Worm (Caenorhabditis elegans) whole organism, early embryonic: Measurements from ENCODE around the gene W01B6.6.

Experiments
- B0310.2 ChIP-seq: sonication (generic microtip); optimal IDR thresholded peaks from 2 replicates; lab custom pipeline; 2016; ENCODE audit warnings: mild to moderate bottlenecking, missing genetic modification characterization, missing compliant biosample characterization
- F13C5.2 ChIP-seq: sonication (generic microtip); optimal IDR thresholded peaks from 2 replicates; lab custom pipeline; 2017; ENCODE audit warnings: mild to moderate bottlenecking, missing genetic modification characterization, inconsistent platforms, missing compliant biosample characterization
- aly-1 ChIP-seq: sonication (generic microtip); optimal IDR thresholded peaks from 2 replicates; lab custom pipeline; 2016; ENCODE audit warnings: missing genetic modification characterization, missing compliant biosample characterization
- ama-1 ChIP-seq: fragments of 150-350 bp; optimal IDR thresholded peaks from 2 replicates; lab custom pipeline; 2014
- ceh-13 ChIP-seq: fragments of 200-800 bp; sonication (Bioruptor generic); optimal IDR thresholded peaks from 2 replicates; lab custom pipeline; 2018; ENCODE audit warnings: mild to moderate bottlenecking, missing genetic modification characterization, missing compliant biosample characterization
- ceh-36 ChIP-seq: sonication (generic microtip); optimal IDR thresholded peaks from 2 replicates; lab custom pipeline; 2016; ENCODE audit warnings: missing genetic modification characterization, inconsistent platforms, missing compliant biosample characterization
- ets-7 ChIP-seq: sonication (generic microtip); optimal IDR thresholded peaks from 2 replicates; lab custom pipeline; 2016; ENCODE audit warnings: missing genotype, missing genetic modification characterization, missing compliant biosample characterization
- flt-1 ChIP-seq: fragments of 200-800 bp; sonication (Bioruptor generic); IDR thresholded peaks from 2 replicates; pipeline ENCODE4 v1.3.6; 2022; ENCODE audit warnings: missing genetic modification characterization, missing compliant biosample characterization
- hmbx-1 ChIP-seq: sonication (generic microtip); optimal IDR thresholded peaks from 2 replicates; lab custom pipeline; 2016; ENCODE audit warnings: mild to moderate bottlenecking, missing genetic modification characterization, missing compliant biosample characterization
- hmg-4 ChIP-seq: fragments of 200-800 bp; sonication (Bioruptor generic); optimal IDR thresholded peaks from 2 replicates; lab custom pipeline; 2018; ENCODE audit warnings: mild to moderate bottlenecking, missing genetic modification characterization, missing compliant biosample characterization
- hnd-1 ChIP-seq: sonication (generic microtip); optimal IDR thresholded peaks from 2 replicates; lab custom pipeline; 2016; ENCODE audit warnings: missing genetic modification characterization, missing compliant biosample characterization
- pes-1 ChIP-seq: fragments of 200-800 bp; sonication (Bioruptor generic); IDR thresholded peaks from 2 replicates; pipeline ENCODE4 v1.3.6; 2022; ENCODE audit warnings: missing genetic modification reagents, missing genetic modification characterization, missing compliant biosample characterization
- scrt-1 ChIP-seq: fragments of 200-800 bp; sonication (Bioruptor generic); IDR thresholded peaks from 2 replicates; pipeline ENCODE4 v1.3.6; 2022; ENCODE audit warnings: missing genetic modification characterization, missing compliant biosample characterization
- sea-1 ChIP-seq: fragments of 200-800 bp; sonication (Bioruptor generic); conservative IDR thresholded peaks from 2 replicates; pipeline ENCODE4 v1.3.6; 2022; ENCODE audit warnings: missing genetic modification characterization, missing compliant biosample characterization
- tbx-11 ChIP-seq: fragments of 200-800 bp; sonication (Bioruptor generic); IDR thresholded peaks from 2 replicates; pipeline ENCODE4 v1.3.6; 2022; ENCODE audit warnings: missing genetic modification characterization, missing compliant biosample characterization
- tbx-37 ChIP-seq: fragments of 200-800 bp; sonication (Bioruptor generic); conservative IDR thresholded peaks from 2 replicates; pipeline ENCODE4 v1.3.6; 2022; ENCODE audit warnings: missing genetic modification reagents, missing genetic modification characterization, missing compliant biosample characterization
- tra-4 ChIP-seq: sonication (generic microtip); optimal IDR thresholded peaks from 2 replicates; lab custom pipeline; 2017; ENCODE audit warnings: missing genetic modification characterization, missing compliant biosample characterization

The W01B6.6 gene

ce11 chrIV:10078003-10078402 is 2.9 kb upstream of the W01B6.6 start:
- TF ChIP-seq hmbx-1 (tag; lab: Kevin White, UChicago) (no peak), sea-1 (GFP tag; lab: Robert Waterston, UW) (no peak)

ce11 chrIV:10084323-10084959 is 3.5 kb downstream of the W01B6.6 start, which contains the start of gene W01B6.8:
Gene W01B6.8 (minus strand): TSS chrIV:10084373.
- TF ChIP-seq tbx-11 (GFP tag; lab: Robert Waterston, UW) (no peak), scrt-1 (GFP tag; lab: Robert Waterston, UW) (no peak), B0310.2 (tag; lab: Kevin White, UChicago) (no peak), ets-7 (tag; lab: Kevin White, UChicago) (no peak), aly-1 (tag; lab: Kevin White, UChicago) (no peak), sea-1 (GFP tag; lab: Robert Waterston, UW) (0 out of 2 replicates have a peak, but pooled peaks have one; percentile 56), tbx-37 (GFP tag; lab: Robert Waterston, UW) (no peak)

ce11 chrIV:10085401-10086187 is 4.7 kb downstream of the W01B6.6 start, which contains the start of the genes col-2 and ndc-80:
Gene col-2 (minus strand): TSS chrIV:10085451.
Gene ndc-80 (plus strand): TSS chrIV:10086137.
- TF ChIP-seq scrt-1 (GFP tag; lab: Robert Waterston, UW): no peak
- no peak for TF ChIP-seq hmbx-1 (tag; lab: Kevin White, UChicago)
- peak; percentile 48 for TF ChIP-seq F13C5.2 (tag; lab: Kevin White, UChicago)
- TF ChIP-seq hnd-1 (tag; lab: Kevin White, UChicago): no peak
- no peak for TF ChIP-seq ets-7 (tag; lab: Kevin White, UChicago)
- no peak for TF ChIP-seq ceh-36 (tag; lab: Kevin White, UChicago)
- TF ChIP-seq tra-4 (tag; lab: Kevin White, UChicago): no peak
- no peak for TF ChIP-seq hmg-4
- no peak for TF ChIP-seq flt-1

ce11 chrIV:10089777-10090176 is 8.9 kb downstream of the W01B6.6 start, which contains the start of gene ttr-39:
Gene ttr-39 (minus strand): TSS chrIV:10089877.
- no peak for TF ChIP-seq ceh-13 (GFP tag; lab: Kevin White, UChicago)

- TF ChIP-seq ets-7 (tag; lab: Kevin White, UChicago) (no peak), ama-1 (no peak), hmbx-1 (tag; lab: Kevin White, UChicago) (no peak)
These were observed 9.4 kb downstream of the W01B6.6 start, which contains the start of gene ttbk-5 for ce11 chrIV:10090358-10090757. Gene ttbk-5 (plus strand): TSS chrIV:10090658.

ce11 chrIV:10095171-10095570 is 14.3 kb downstream of the W01B6.6 start, which contains the start of the genes C04G2.5 and msp-36:
Gene C04G2.5 (minus strand): TSS chrIV:10095271.
Gene msp-36 (plus strand): TSS chrIV:10095433.
- TF ChIP-seq aly-1 (tag; lab: Kevin White, UChicago) (no peak), tbx-11 (GFP tag; lab: Robert Waterston, UW) (no peak), ets-7 (tag; lab: Kevin White, UChicago) (no peak), flt-1 (no peak), hmg-4 (no peak), ama-1 (no peak), F13C5.2 (tag; lab: Kevin White, UChicago) (no peak)

ce11 chrIV:10096881-10097280 is 16.0 kb downstream of the W01B6.6 start, which contains the start of gene dis-3:
Gene dis-3 (plus strand): TSS chrIV:10097202.
- no peak for TF ChIP-seq ceh-36 (tag; lab: Kevin White, UChicago)

- TF ChIP-seq tbx-37 (GFP tag; lab: Robert Waterston, UW) (no peak), ceh-13 (GFP tag; lab: Kevin White, UChicago) (no peak), ama-1 (no peak), aly-1 (tag; lab: Kevin White, UChicago) (no peak), hnd-1 (tag; lab: Kevin White, UChicago) (no peak), hmbx-1 (tag; lab: Kevin White, UChicago) (no peak), B0310.2 (tag; lab: Kevin White, UChicago) (no peak), flt-1 (no peak), F13C5.2 (tag; lab: Kevin White, UChicago) (no peak), hmg-4 (no peak), scrt-1 (GFP tag; lab: Robert Waterston, UW) (no peak), sea-1 (GFP tag; lab: Robert Waterston, UW) (no peak), ets-7 (tag; lab: Kevin White, UChicago) (no peak), ceh-36 (tag; lab: Kevin White, UChicago) (no peak), pes-1 (GFP tag; lab: Robert Waterston, UW) (no peak), tbx-11 (GFP tag; lab: Robert Waterston, UW) (no peak), tra-4 (tag; lab: Kevin White, UChicago) (no peak)
These were observed 29.5 kb downstream of the W01B6.6 start, which contains the start of gene egl-38 for ce11 chrIV:10110417-10110816. Gene egl-38 (minus strand): TSS chrIV:10110517.
